Fruit fly (Drosophila melanogaster) S2 (cell line): ENCODE measurements around the gene CG32440.

Source experiments
- CG8478 ChIP-seq: fragments of >200 bp; optimal IDR thresholded peaks from 2 replicates; lab custom pipeline; 2018
- CTCF ChIP-seq, 2 experiments: fragments of >200 bp; optimal IDR thresholded peaks; 2 replicates each; lab custom pipeline; 2018

DNA sequence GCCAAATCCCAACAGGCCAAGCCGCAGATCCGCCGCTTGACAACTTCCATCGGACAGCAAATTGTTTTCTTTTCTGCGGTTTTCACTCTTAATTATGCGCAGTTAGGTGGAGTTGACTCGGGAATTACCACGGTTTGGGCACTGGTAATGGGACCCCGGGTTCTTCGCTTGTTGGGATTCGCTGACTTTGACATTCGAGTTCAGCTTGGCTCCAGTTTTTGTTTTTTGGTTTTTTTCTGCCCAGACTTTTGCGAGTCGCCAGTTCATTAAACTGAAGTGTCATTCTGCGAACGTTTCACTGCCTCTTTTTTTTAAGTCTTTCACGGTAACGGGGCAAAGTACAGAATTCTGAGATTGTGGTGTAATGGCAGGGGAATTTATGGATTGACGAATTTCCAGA lies 28.8 kb downstream of the CG32440 start:
- TF ChIP-seq CG8478 (no peak), CTCF (optimal IDR thresholded peaks at IDR 0.05; lab: Kevin White, UChicago) (no peak)
